Worm (Caenorhabditis elegans): ENCODE results near the gene K01A11.1.
A peak's percentile ranks its signal among the peaks of the same experiment; 100 is the strongest.

K01A11.1 gene

ce11 chrIII:3456226-3456625, 24.9 kb upstream of the K01A11.1 start (continued):
- TF ChIP-seq jun-1 (tag; optimal IDR thresholded peaks at IDR 0.05) (peak; percentile 95), Y105C5A.15 (GFP tag; IDR thresholded peaks at IDR 0.05) (no peak), hmg-1.1 (GFP tag; IDR thresholded peaks at IDR 0.05) (peak; percentile 99), nhr-25 (tag; optimal IDR thresholded peaks at IDR 0.05; ENCODE audit: borderline replicate concordance, insufficient read depth) (peak; percentile 91), ctbp-1 (GFP tag; IDR thresholded peaks at IDR 0.05) (peak; percentile 95), snpc-4 (tag; optimal IDR thresholded peaks at IDR 0.05) (no peak), mes-2 (tag; optimal IDR thresholded peaks at IDR 0.05; ENCODE audit: poor library complexity, severe bottlenecking) (peak; percentile 98), mxl-2 (GFP tag; conservative IDR thresholded peaks at IDR 0.05) (peak; percentile 56; the same call in 1 of the 2 replicates), unc-39 (tag; optimal IDR thresholded peaks at IDR 0.05) (no peak), unc-130 (GFP tag; optimal IDR thresholded peaks at IDR 0.05) (peak; percentile 76), arid-1 (GFP tag; conservative IDR thresholded peaks at IDR 0.05) (peak; percentile 93), lin-13 (GFP tag; optimal IDR thresholded peaks at IDR 0.05) (peak; percentile 98), zfp-3 (GFP tag; conservative IDR thresholded peaks at IDR 0.05) (peak; percentile 97), egl-43 (GFP tag; IDR thresholded peaks at IDR 0.05) (peak; percentile 85), nhr-102 (tag; optimal IDR thresholded peaks at IDR 0.05) (peak; percentile 97), sdz-12 (GFP tag; optimal IDR thresholded peaks at IDR 0.05) (no peak), mep-1 (tag; optimal IDR thresholded peaks at IDR 0.05) (peak; percentile 98), pha-4 (GFP tag; IDR thresholded peaks at IDR 0.05) (peak; percentile 96), pha-4 (tag; optimal IDR thresholded peaks at IDR 0.05) (peak; percentile 15), madf-5 (GFP tag; IDR thresholded peaks at IDR 0.05) (peak; percentile 72 to 82; a peak in 2 of 4 replicates), php-3 (GFP tag; IDR thresholded peaks at IDR 0.05) (peak; percentile 86), tag-97 (GFP tag; IDR thresholded peaks at IDR 0.05) (no peak), cey-2 (tag; optimal IDR thresholded peaks at IDR 0.05; ENCODE audit: borderline replicate concordance, insufficient read depth) (no peak), lir-3 (tag; optimal IDR thresholded peaks at IDR 0.05) (peak; percentile 71), spr-1 (tag; optimal IDR thresholded peaks at IDR 0.05) (peak; percentile 94), gei-8 (GFP tag; optimal IDR thresholded peaks at IDR 0.05) (peak; percentile 15), dmd-8 (GFP tag; IDR thresholded peaks at IDR 0.05) (no peak), unc-62 (GFP tag; optimal IDR thresholded peaks at IDR 0.05 in 1 of 2) (peak in 1 of 2 experiments; percentile 99), unc-62 (tag; optimal IDR thresholded peaks at IDR 0.05) (no peak), dve-1 (tag; optimal IDR thresholded peaks at IDR 0.05; ENCODE audit: insufficient read depth) (peak; percentile 100), ceh-28 (tag; optimal IDR thresholded peaks at IDR 0.05) (no peak), dpl-1 (GFP tag; optimal IDR thresholded peaks at IDR 0.05) (peak; percentile 97), fos-1 (tag; optimal IDR thresholded peaks at IDR 0.05) (peak; percentile 52), zip-11 (GFP tag; IDR thresholded peaks at IDR 0.05) (no peak), ZK546.5 (tag; optimal IDR thresholded peaks at IDR 0.05) (peak in 1 of 2 experiments; percentile 64), mxl-3 (GFP tag; optimal IDR thresholded peaks at IDR 0.05) (peak; percentile 87), aly-2 (tag; optimal IDR thresholded peaks at IDR 0.05) (no peak), spr-3 (GFP tag; optimal IDR thresholded peaks at IDR 0.05) (peak; percentile 87), nhr-6 (tag; optimal IDR thresholded peaks at IDR 0.05) (peak; percentile 96), set-16 (GFP tag; IDR thresholded peaks at IDR 0.05) (0 out of 2 replicates have a peak, but pooled peaks have one; percentile 7), lin-15B (tag; optimal IDR thresholded peaks at IDR 0.05) (peak; percentile 92), nhr-42 (GFP tag; IDR thresholded peaks at IDR 0.05) (peak; percentile 98), Y5F2A.4 (GFP tag; optimal IDR thresholded peaks at IDR 0.05) (peak; percentile 61), lin-29 (GFP tag; IDR thresholded peaks at IDR 0.05) (peak; percentile 99), ceh-62 (tag; optimal IDR thresholded peaks at IDR 0.05) (no peak), ZK337.2 (GFP tag; IDR thresholded peaks at IDR 0.05) (peak; percentile 91), mdt-29 (GFP tag; IDR thresholded peaks at IDR 0.05) (peak; percentile 95), F37D6.2 (tag; optimal IDR thresholded peaks at IDR 0.05) (peak; percentile 95), D1046.2 (GFP tag; IDR thresholded peaks at IDR 0.05) (peak; percentile 96), Y75B8A.6 (GFP tag; IDR thresholded peaks at IDR 0.05) (peak; percentile 71; the same call in 1 of the 2 replicates), lsy-2 (tag; optimal IDR thresholded peaks at IDR 0.05) (peak; percentile 98 to 100)

Measured in whole organism, L4 larva.